Worm (Caenorhabditis elegans): ENCODE measurements around the gene F29B9.5.

F29B9.5 gene

DNA sequence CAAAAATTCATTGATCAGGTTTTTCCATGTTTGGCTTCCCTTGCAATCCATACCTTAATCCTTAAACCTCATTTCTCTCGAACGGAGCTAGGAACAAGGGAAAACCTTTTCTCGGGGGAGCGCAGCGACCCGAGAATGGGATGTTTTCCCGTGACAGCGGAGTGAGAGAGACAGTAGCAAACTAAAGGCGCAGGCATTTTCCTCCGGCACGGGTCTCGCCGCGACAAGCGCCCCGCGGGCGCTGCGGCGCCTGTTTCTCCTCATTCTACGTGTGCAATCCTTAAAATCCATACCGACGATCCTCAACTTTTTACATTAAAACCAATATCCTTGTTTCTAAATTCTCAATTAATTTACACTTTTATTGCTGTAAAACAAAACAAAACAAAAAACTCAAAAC lies 6.5 kb downstream of the F29B9.5 start:
- TF ChIP-seq snpc-1.2 (GFP tag; IDR thresholded peaks at IDR 0.05) (peak; percentile 26; the same call in 1 of the 2 replicates), set-16 (GFP tag; IDR thresholded peaks at IDR 0.05) (peak; percentile 81), egl-43 (GFP tag; IDR thresholded peaks at IDR 0.05) (peak; percentile 49; the same call in 1 of the 2 replicates), Y48G9A.11 (GFP tag; IDR thresholded peaks at IDR 0.05) (0 out of 2 replicates have a peak, but pooled peaks have one; percentile 22), lin-38 (GFP tag; IDR thresholded peaks at IDR 0.05) (peak; percentile 30; the same call in 1 of the 2 replicates)

DNA sequence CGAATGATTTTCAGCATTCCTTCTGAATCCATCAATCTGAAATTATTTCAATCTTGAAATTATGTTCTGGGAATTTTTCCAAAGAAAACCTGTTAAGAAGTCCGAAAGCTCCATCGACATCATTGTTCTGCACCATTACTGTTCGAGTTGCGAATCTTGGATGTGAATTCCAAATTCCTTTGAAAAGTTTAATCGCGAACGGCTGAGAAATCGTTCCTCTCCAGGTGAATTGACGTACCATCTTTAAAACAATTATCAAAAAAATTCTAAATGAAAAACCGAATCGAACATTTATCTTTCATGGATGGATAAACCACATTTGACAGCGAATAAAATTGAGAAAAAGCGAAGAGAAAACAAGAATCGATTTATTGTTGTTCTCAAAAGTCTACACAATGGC lies 7.1 kb downstream of the F29B9.5 start, which contains the start of gene mrps-21:
Gene mrps-21, minus strand, starts transcription at position 241 of the 400 bp plus-strand sequence.
- TF ChIP-seq ama-1 (optimal IDR thresholded peaks at IDR 0.05): peak; percentile 77
- TF ChIP-seq daf-16 (GFP tag; optimal IDR thresholded peaks at IDR 0.05): no peak
- peak; percentile 9 for TF ChIP-seq daf-16 (tag; optimal IDR thresholded peaks at IDR 0.05)
- no peak for TF ChIP-seq sdz-12 (GFP tag; optimal IDR thresholded peaks at IDR 0.05)
- TF ChIP-seq F49E8.2 (tag; optimal IDR thresholded peaks at IDR 0.05; ENCODE audit: borderline replicate concordance): peak; percentile 10
- no peak for TF ChIP-seq lin-13 (GFP tag; optimal IDR thresholded peaks at IDR 0.05)
- TF ChIP-seq dve-1 (tag; optimal IDR thresholded peaks at IDR 0.05; ENCODE audit: insufficient read depth): peak; percentile 19
- TF ChIP-seq saeg-2 (GFP tag; IDR thresholded peaks at IDR 0.05): no peak

DNA sequence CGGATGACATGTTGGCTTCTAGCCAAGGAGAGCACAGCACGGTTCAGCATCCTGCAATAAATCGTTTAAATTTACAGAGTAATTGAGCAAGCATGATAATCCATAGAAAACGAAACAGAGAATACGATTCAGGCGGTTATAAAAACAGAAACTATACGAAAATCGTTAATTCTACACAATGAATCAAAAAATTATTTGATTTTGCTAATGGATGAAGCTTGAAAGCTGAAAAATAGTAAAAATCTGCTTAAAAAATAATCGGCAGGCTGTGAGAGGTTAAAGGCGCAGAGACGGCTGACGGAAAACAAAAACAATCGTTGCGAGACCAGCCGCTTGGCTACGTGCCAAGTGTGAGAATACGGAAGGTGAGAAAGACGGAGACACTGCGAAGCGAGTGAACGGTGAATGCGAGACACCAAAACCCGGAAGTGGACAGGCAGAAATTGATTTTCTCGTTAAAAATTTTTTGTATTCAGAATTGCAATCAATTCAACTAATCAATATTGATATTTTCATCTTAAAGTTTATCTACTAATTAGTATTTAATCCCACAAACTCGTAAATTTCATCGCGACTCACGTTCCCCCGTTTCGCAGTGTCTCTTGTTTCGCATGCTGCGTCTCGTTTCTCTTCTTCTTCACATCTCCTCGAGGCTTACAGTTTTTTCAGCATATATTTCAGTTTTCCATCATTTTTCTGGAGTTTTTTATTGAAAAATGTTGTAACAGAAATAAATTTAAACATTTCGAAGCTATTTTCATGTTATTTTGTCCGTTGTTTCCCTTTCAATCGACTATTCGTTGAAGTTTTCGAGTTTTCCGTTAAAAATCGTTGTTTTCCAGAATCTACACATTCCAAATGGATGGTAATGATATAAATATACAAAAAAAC lies 8.2 kb downstream of the F29B9.5 start, which contains the start of the genes F29B9.11 and jmjd-1.2:
Gene F29B9.11, minus strand, starts transcription at position 51 of the 891 bp plus-strand sequence.
Gene jmjd-1.2, plus strand, starts transcription at position 841 of the 891 bp plus-strand sequence.
- peak in 1 of 2 experiments; percentile 70 for TF ChIP-seq mdl-1 (tag; optimal IDR thresholded peaks at IDR 0.05)
- TF ChIP-seq ctbp-1 (GFP tag; IDR thresholded peaks at IDR 0.05): peak; percentile 48; the same call in 1 of the 2 replicates
- TF ChIP-seq spr-3 (GFP tag; optimal IDR thresholded peaks at IDR 0.05): peak; percentile 53
- no peak for TF ChIP-seq lin-15B (tag; optimal IDR thresholded peaks at IDR 0.05)
- no peak for TF ChIP-seq ceh-28 (tag; optimal IDR thresholded peaks at IDR 0.05)
- no peak for TF ChIP-seq T20F7.1 (GFP tag; optimal IDR thresholded peaks at IDR 0.05)
- peak; percentile 65 for TF ChIP-seq Y48G9A.11 (GFP tag; IDR thresholded peaks at IDR 0.05)
- peak in 1 of 2 experiments; percentile 88 for TF ChIP-seq unc-62 (GFP tag; optimal IDR thresholded peaks at IDR 0.05 in 1 of 2)
- no peak for TF ChIP-seq unc-62 (tag; optimal IDR thresholded peaks at IDR 0.05)
- peak; percentile 88 to 93 for TF ChIP-seq lsy-2 (tag; optimal IDR thresholded peaks at IDR 0.05)
- peak; percentile 74 for TF ChIP-seq snpc-1.2 (GFP tag; IDR thresholded peaks at IDR 0.05)
- peak; percentile 22 for TF ChIP-seq sdz-12 (GFP tag; optimal IDR thresholded peaks at IDR 0.05)
- peak; percentile 63; the same call in 1 of the 2 replicates for TF ChIP-seq set-16 (GFP tag; IDR thresholded peaks at IDR 0.05)
- peak; percentile 82 for TF ChIP-seq hlh-30 (tag; optimal IDR thresholded peaks at IDR 0.05; ENCODE audit: insufficient read depth)
- no peak for TF ChIP-seq zip-2 (tag; optimal IDR thresholded peaks at IDR 0.05)
- peak; percentile 83 for TF ChIP-seq ceh-44 (GFP tag; IDR thresholded peaks at IDR 0.05)
- peak; percentile 60 for TF ChIP-seq nhr-28 (tag; optimal IDR thresholded peaks at IDR 0.05)
- TF ChIP-seq lin-39 (tag; optimal IDR thresholded peaks at IDR 0.05): no peak
- TF ChIP-seq duxl-1 (tag; optimal IDR thresholded peaks at IDR 0.05; ENCODE audit: poor library complexity): peak; percentile 73
- no peak for TF ChIP-seq fos-1 (tag; optimal IDR thresholded peaks at IDR 0.05)
- no peak for TF ChIP-seq nhr-76 (tag; optimal IDR thresholded peaks at IDR 0.05)
- TF ChIP-seq jun-1 (tag; optimal IDR thresholded peaks at IDR 0.05): no peak
- peak; percentile 85 for TF ChIP-seq dmd-6 (GFP tag; IDR thresholded peaks at IDR 0.05)
- no peak for TF ChIP-seq daf-19 (GFP tag; conservative IDR thresholded peaks at IDR 0.05)
- TF ChIP-seq nhr-48 (tag; optimal IDR thresholded peaks at IDR 0.05): peak; percentile 74
- TF ChIP-seq nhr-41 (GFP tag; IDR thresholded peaks at IDR 0.05): peak; percentile 57; the same call in 1 of the 2 replicates
- no peak for TF ChIP-seq skn-1 (tag; optimal IDR thresholded peaks at IDR 0.05)
- TF ChIP-seq lin-38 (GFP tag; IDR thresholded peaks at IDR 0.05): peak; percentile 88
- peak; percentile 74 for TF ChIP-seq arid-1 (GFP tag; conservative IDR thresholded peaks at IDR 0.05)
- peak; percentile 89 to 99 for TF ChIP-seq hif-1 (tag; optimal IDR thresholded peaks at IDR 0.05)
- peak; percentile 89 for TF ChIP-seq mes-2 (tag; optimal IDR thresholded peaks at IDR 0.05; ENCODE audit: poor library complexity, severe bottlenecking)
- no peak for TF ChIP-seq cey-2 (tag; optimal IDR thresholded peaks at IDR 0.05; ENCODE audit: borderline replicate concordance, insufficient read depth)
- TF ChIP-seq nhr-11 (tag; optimal IDR thresholded peaks at IDR 0.05): peak; percentile 93
- TF ChIP-seq pha-4 (GFP tag; IDR thresholded peaks at IDR 0.05): peak; percentile 45; the same call in 1 of the 2 replicates
- no peak for TF ChIP-seq pha-4 (tag; optimal IDR thresholded peaks at IDR 0.05)
- TF ChIP-seq ZK546.5 (tag; optimal IDR thresholded peaks at IDR 0.05): peak in 1 of 2 experiments; percentile 44
